Worm (Caenorhabditis elegans) whole organism, L3 larva: ENCODE data around the gene nas-22.

Experiments
- R02D3.7 ChIP-seq: fragments of 150-350 bp; optimal IDR thresholded peaks from 2 replicates; lab custom pipeline; 2014; ENCODE audit warnings: missing biosample characterization, missing genetic modification characterization
- ZK546.5 ChIP-seq: sonication (generic microtip); optimal IDR thresholded peaks from 2 replicates; lab custom pipeline; 2017; ENCODE audit warnings: missing biosample characterization, missing genetic modification characterization
- aly-2 ChIP-seq: fragments of 150-350 bp; optimal IDR thresholded peaks from 2 replicates; lab custom pipeline; 2014; ENCODE audit warnings: missing biosample characterization, missing genetic modification characterization
- ama-1 ChIP-seq: fragments of 150-350 bp; optimal IDR thresholded peaks from 2 replicates; lab custom pipeline; 2018
- ceh-28 ChIP-seq: fragments of 150-350 bp; optimal IDR thresholded peaks from 2 replicates; lab custom pipeline; 2014; ENCODE audit warnings: missing biosample characterization, missing genetic modification reagents, missing genetic modification characterization
- ceh-82 ChIP-seq: fragments of 150-350 bp; optimal IDR thresholded peaks from 2 replicates; lab custom pipeline; 2014; ENCODE audit warnings: missing biosample characterization, missing genetic modification characterization
- ceh-9 ChIP-seq: sonication (generic microtip); optimal IDR thresholded peaks from 2 replicates; lab custom pipeline; 2018; ENCODE audit warnings: missing biosample characterization, missing genetic modification characterization
- egl-27 ChIP-seq: sonication (generic microtip); optimal IDR thresholded peaks from 4 replicates; lab custom pipeline; 2017; ENCODE audit warnings: missing biosample characterization, missing genetic modification reagents, missing genetic modification characterization
- egl-5 ChIP-seq: fragments of 150-350 bp; optimal IDR thresholded peaks from 2 replicates; lab custom pipeline; 2017; ENCODE audit warnings: missing biosample characterization, missing genetic modification reagents, missing genetic modification characterization, inconsistent platforms
- elt-1 ChIP-seq: fragments of 150-350 bp; optimal IDR thresholded peaks from 2 replicates; lab custom pipeline; 2014; ENCODE audit warnings: missing biosample characterization, missing genetic modification characterization
- elt-2 ChIP-seq: sonication (generic microtip); optimal IDR thresholded peaks from 2 replicates; lab custom pipeline; 2016; ENCODE audit warnings: missing genetic modification reagents, mild to moderate bottlenecking, missing genetic modification characterization, missing compliant biosample characterization
- elt-3 ChIP-seq, 3 experiments: fragments of 150-350 bp in 1 of 3; sonication (generic microtip) in 2 of 3; optimal IDR thresholded peaks; 2 replicates in 2 of 3; 4 replicates in 1 of 3; lab custom pipeline; 2014 to 2017; ENCODE audit warnings: missing biosample characterization in 3 of 3, missing genetic modification characterization in 3 of 3
- eor-1 ChIP-seq, 2 experiments: fragments of 150-350 bp; optimal IDR thresholded peaks; 2 replicates each; lab custom pipeline; 2014 to 2018; ENCODE audit warnings: missing biosample characterization in 2 of 2, missing genetic modification characterization in 2 of 2
- fkh-10 ChIP-seq: sonication (generic microtip); optimal IDR thresholded peaks from 2 replicates; lab custom pipeline; 2017; ENCODE audit warnings: missing biosample characterization, missing genetic modification reagents, missing genetic modification characterization
- fkh-2 ChIP-seq: fragments of 150-350 bp; optimal IDR thresholded peaks from 2 replicates; lab custom pipeline; 2014; ENCODE audit warnings: missing biosample characterization, missing genetic modification reagents, missing genetic modification characterization
- fos-1 ChIP-seq: fragments of 150-350 bp; optimal IDR thresholded peaks from 2 replicates; lab custom pipeline; 2014; ENCODE audit warnings: missing biosample characterization, missing genetic modification characterization
- hmg-11 ChIP-seq: sonication (generic microtip); optimal IDR thresholded peaks from 2 replicates; lab custom pipeline; 2016; ENCODE audit warnings: missing genetic modification characterization, missing compliant biosample characterization
- jun-1 ChIP-seq: fragments of 150-350 bp; optimal IDR thresholded peaks from 2 replicates; lab custom pipeline; 2014; ENCODE audit warnings: missing biosample characterization, missing genetic modification reagents, missing genetic modification characterization
- lin-15B ChIP-seq: fragments of 150-350 bp; optimal IDR thresholded peaks from 2 replicates; lab custom pipeline; 2014; ENCODE audit warnings: missing biosample characterization, missing genetic modification characterization
- lin-39 ChIP-seq: fragments of 150-350 bp; optimal IDR thresholded peaks from 2 replicates; lab custom pipeline; 2018; ENCODE audit warnings: missing biosample characterization, missing genetic modification reagents, missing genetic modification characterization
- lsy-12 ChIP-seq: sonication (generic microtip); optimal IDR thresholded peaks from 2 replicates; lab custom pipeline; 2016; ENCODE audit warnings: mild to moderate bottlenecking, missing genetic modification characterization, missing compliant biosample characterization
- mdl-1 ChIP-seq: fragments of 150-350 bp; optimal IDR thresholded peaks from 2 replicates; lab custom pipeline; 2014; ENCODE audit warnings: missing biosample characterization, missing genetic modification characterization
- mml-1 ChIP-seq: fragments of 150-350 bp; sonication (generic microtip); optimal IDR thresholded peaks from 3 replicates; lab custom pipeline; 2014; ENCODE audit warnings: missing biosample characterization, missing genetic modification characterization
- nfya-1 ChIP-seq: sonication (generic microtip); optimal IDR thresholded peaks from 2 replicates; lab custom pipeline; 2017; ENCODE audit warnings: missing genetic modification characterization, mild to moderate bottlenecking, missing compliant biosample characterization, antibody characterized with exemption, moderate library complexity; ENCODE audit not compliant: insufficient read depth
- nhr-11 ChIP-seq: fragments of 150-350 bp; optimal IDR thresholded peaks from 2 replicates; lab custom pipeline; 2014; ENCODE audit warnings: missing biosample characterization, missing genetic modification characterization
- nhr-12 ChIP-seq: fragments of 150-350 bp; optimal IDR thresholded peaks from 2 replicates; lab custom pipeline; 2014; ENCODE audit warnings: missing biosample characterization, missing genetic modification characterization
- nhr-23 ChIP-seq: fragments of 150-350 bp; optimal IDR thresholded peaks from 2 replicates; lab custom pipeline; 2014; ENCODE audit warnings: missing biosample characterization, missing genetic modification reagents, missing genetic modification characterization
- nhr-237 ChIP-seq: fragments of 150-350 bp; optimal IDR thresholded peaks from 2 replicates; lab custom pipeline; 2014; ENCODE audit warnings: missing biosample characterization, missing genetic modification characterization
- nhr-25 ChIP-seq: sonication (generic microtip); optimal IDR thresholded peaks from 2 replicates; lab custom pipeline; 2017; ENCODE audit warnings: missing biosample characterization, missing genetic modification characterization
- nhr-28 ChIP-seq: fragments of 150-350 bp; optimal IDR thresholded peaks from 2 replicates; lab custom pipeline; 2014; ENCODE audit warnings: missing biosample characterization, missing genetic modification characterization
- nhr-43 ChIP-seq: sonication (generic microtip); optimal IDR thresholded peaks from 2 replicates; lab custom pipeline; 2016; ENCODE audit warnings: mild to moderate bottlenecking, missing genetic modification characterization, missing compliant biosample characterization; ENCODE audit not compliant: poor library complexity, severe bottlenecking
- nhr-67 ChIP-seq: fragments of 150-350 bp; optimal IDR thresholded peaks from 2 replicates; lab custom pipeline; 2014; ENCODE audit warnings: missing biosample characterization, missing genetic modification characterization
- nhr-76 ChIP-seq: fragments of 150-350 bp; sonication (generic microtip); optimal IDR thresholded peaks from 5 replicates; lab custom pipeline; 2014; ENCODE audit warnings: missing biosample characterization, missing genetic modification characterization
- nhr-77 ChIP-seq: fragments of 150-350 bp; optimal IDR thresholded peaks from 2 replicates; lab custom pipeline; 2014; ENCODE audit warnings: missing biosample characterization, missing genetic modification characterization
- pha-4 ChIP-seq: fragments of 150-350 bp; optimal IDR thresholded peaks from 2 replicates; lab custom pipeline; 2014; ENCODE audit warnings: missing biosample characterization, missing genetic modification reagents, missing genetic modification characterization
- pqm-1 ChIP-seq: fragments of 150-350 bp; optimal IDR thresholded peaks from 2 replicates; lab custom pipeline; 2017; ENCODE audit warnings: missing biosample characterization, missing genetic modification characterization, inconsistent platforms
- sea-2 ChIP-seq: fragments of 150-350 bp; sonication (generic microtip); optimal IDR thresholded peaks from 4 replicates; lab custom pipeline; 2014; ENCODE audit warnings: missing biosample characterization, missing genetic modification reagents, missing genetic modification characterization
- skn-1 ChIP-seq: fragments of 150-350 bp; optimal IDR thresholded peaks from 2 replicates; lab custom pipeline; 2014; ENCODE audit warnings: missing biosample characterization, missing genetic modification characterization
- snpc-4 ChIP-seq: fragments of 150-350 bp; optimal IDR thresholded peaks from 2 replicates; lab custom pipeline; 2014; ENCODE audit warnings: missing biosample characterization, missing genetic modification characterization
- unc-39 ChIP-seq: sonication (generic microtip); optimal IDR thresholded peaks from 4 replicates; lab custom pipeline; 2017; ENCODE audit warnings: missing biosample characterization, missing genetic modification characterization
- zag-1 ChIP-seq: fragments of 150-350 bp; optimal IDR thresholded peaks from 2 replicates; lab custom pipeline; 2014; ENCODE audit warnings: missing biosample characterization, missing genetic modification characterization
- ztf-11 ChIP-seq: fragments of 150-350 bp; optimal IDR thresholded peaks from 2 replicates; lab custom pipeline; 2014; ENCODE audit warnings: missing biosample characterization, missing genetic modification characterization
- ztf-4 ChIP-seq: fragments of 150-350 bp; optimal IDR thresholded peaks from 2 replicates; lab custom pipeline; 2014; ENCODE audit warnings: missing biosample characterization, missing genetic modification characterization

The nas-22 gene

ce11 chrV:11516141-11516591 lies 41.7 kb downstream of the nas-22 start, which contains the start of gene sdz-8:
TSS of gene sdz-8 (minus strand) at chrV:11516191.
- no peak for TF ChIP-seq ceh-82 (tag; lab: Kevin White, UChicago)
- peak; percentile 12 for TF ChIP-seq pha-4 (tag; lab: Kevin White, UChicago)
- peak; percentile 80 for TF ChIP-seq skn-1 (tag; lab: Kevin White, UChicago)
- TF ChIP-seq, all 47 proteins: peak for 2

ce11 chrV:11517789-11518188 lies 43.3 kb downstream of the nas-22 start, which contains the start of gene C55A6.4:
TSS of gene C55A6.4 (minus strand) at chrV:11517889.
- TF ChIP-seq egl-5 (no peak), zag-1 (tag; lab: Kevin White, UChicago) (no peak), lin-15B (no peak), snpc-4 (tag; lab: Kevin White, UChicago) (no peak), elt-1 (tag; lab: Kevin White, UChicago) (no peak), jun-1 (tag; lab: Kevin White, UChicago) (no peak), pqm-1 (no peak), ceh-28 (tag; lab: Kevin White, UChicago) (no peak), ceh-9 (no peak), ama-1 (lab: Kevin White, UChicago) (no peak), pha-4 (tag; lab: Kevin White, UChicago) (no peak)

ce11 chrV:11520215-11520614 lies 45.7 kb downstream of the nas-22 start, which contains the start of the genes C55A6.11 and C55A6.7:
TSS of gene C55A6.11 (plus strand) at chrV:11520515.
TSS of gene C55A6.7 (minus strand) at chrV:11520530.
- TF ChIP-seq nhr-11 (tag; lab: Kevin White, UChicago) (no peak), pqm-1 (no peak), egl-27 (tag; lab: Kevin White, UChicago) (no peak), unc-39 (tag; lab: Kevin White, UChicago) (no peak), jun-1 (tag; lab: Kevin White, UChicago) (no peak), nhr-43 (tag; lab: Kevin White, UChicago) (no peak), ama-1 (lab: Kevin White, UChicago) (no peak), lin-39 (tag; lab: Kevin White, UChicago) (no peak), nhr-77 (tag; lab: Kevin White, UChicago) (no peak), hmg-11 (tag; lab: Kevin White, UChicago) (no peak), nfya-1 (no peak), mml-1 (no peak), pha-4 (tag; lab: Kevin White, UChicago) (no peak), elt-3 (tag; optimal IDR thresholded peaks at IDR 0.05; lab: Kevin White, UChicago) (no peak), ceh-28 (tag; lab: Kevin White, UChicago) (no peak)

- no peak for TF ChIP-seq nhr-76 (tag; lab: Kevin White, UChicago)
- no peak for TF ChIP-seq eor-1 (tag; optimal IDR thresholded peaks at IDR 0.05; lab: Kevin White, UChicago)
- TF ChIP-seq nhr-28 (tag; lab: Kevin White, UChicago) = no peak
- peak; percentile 73 for TF ChIP-seq aly-2 (tag; lab: Kevin White, UChicago)
- TF ChIP-seq lin-39 (tag; lab: Kevin White, UChicago) = peak; percentile 74
- no peak for TF ChIP-seq elt-1 (tag; lab: Kevin White, UChicago)
- TF ChIP-seq ztf-11 (tag; lab: Kevin White, UChicago) = no peak
- TF ChIP-seq zag-1 (tag; lab: Kevin White, UChicago) = peak; percentile 19
- TF ChIP-seq nhr-11 (tag; lab: Kevin White, UChicago) = no peak
- TF ChIP-seq mdl-1 (tag; lab: Kevin White, UChicago) = no peak
- TF ChIP-seq nhr-237 (tag; lab: Kevin White, UChicago) = no peak
- TF ChIP-seq nhr-12 = no peak
- no peak for TF ChIP-seq ceh-9
- peak; percentile 67 for TF ChIP-seq ceh-82 (tag; lab: Kevin White, UChicago)
- TF ChIP-seq lsy-12 (tag; lab: Kevin White, UChicago) = peak; percentile 79
- TF ChIP-seq elt-2 (tag; lab: Kevin White, UChicago) = peak; percentile 52
- peak; percentile 23 for TF ChIP-seq pqm-1
- no peak for TF ChIP-seq mml-1
- no peak for TF ChIP-seq ztf-4 (tag; lab: Kevin White, UChicago)
- peak; percentile 74 for TF ChIP-seq skn-1 (tag; lab: Kevin White, UChicago)
- TF ChIP-seq egl-27 (tag; lab: Kevin White, UChicago) = peak; percentile 26
- peak; percentile 87 for TF ChIP-seq lin-15B
- peak; percentile 77 for TF ChIP-seq R02D3.7 (tag; lab: Kevin White, UChicago)
- no peak for TF ChIP-seq ama-1 (lab: Kevin White, UChicago)
- no peak for TF ChIP-seq unc-39 (tag; lab: Kevin White, UChicago)
- no peak for TF ChIP-seq sea-2 (GFP tag; lab: Kevin White, UChicago)
- peak; percentile 30 for TF ChIP-seq fkh-10 (GFP tag; lab: Kevin White, UChicago)
- TF ChIP-seq nhr-23 (tag; lab: Kevin White, UChicago) = peak; percentile 80
- no peak for TF ChIP-seq fos-1 (tag; lab: Kevin White, UChicago)
- TF ChIP-seq nhr-77 (tag; lab: Kevin White, UChicago) = no peak
- TF ChIP-seq ceh-28 (tag; lab: Kevin White, UChicago) = peak; percentile 61
- peak; percentile 66 for TF ChIP-seq nhr-25
- TF ChIP-seq nhr-43 (tag; lab: Kevin White, UChicago) = peak; percentile 89
- TF ChIP-seq fkh-2 (tag; lab: Kevin White, UChicago) = no peak
- TF ChIP-seq nhr-67 (tag; lab: Kevin White, UChicago) = no peak
- no peak for TF ChIP-seq elt-3 (tag; optimal IDR thresholded peaks at IDR 0.05; lab: Kevin White, UChicago)
- peak; percentile 86 for TF ChIP-seq jun-1 (tag; lab: Kevin White, UChicago)
- no peak for TF ChIP-seq ZK546.5 (tag; lab: Kevin White, UChicago)
- peak; percentile 90 for TF ChIP-seq pha-4 (tag; lab: Kevin White, UChicago)
- peak; percentile 70 for TF ChIP-seq snpc-4 (tag; lab: Kevin White, UChicago)
These were observed 46.9 kb downstream of the nas-22 start, which contains the start of gene pafo-1 for ce11 chrV:11521448-11521847. TSS of gene pafo-1 (plus strand) at chrV:11521703.
